Fruit fly (Drosophila melanogaster) whole organism, prepupa: ENCODE results near the gene Trc8.

ENCODE experiments used
- CG11294 ChIP-seq: fragments of 200-800 bp; sonication (Bioruptor generic); IDR thresholded peaks from 2 replicates; pipeline ENCODE4 v1.3.6; 2022; ENCODE audit warnings: missing biosample characterization, missing genetic modification characterization
- CG1621 ChIP-seq: fragments of 200-800 bp; sonication (Bioruptor generic); optimal IDR thresholded peaks from 3 replicates; lab custom pipeline; 2018; ENCODE audit warnings: missing biosample characterization, mild to moderate bottlenecking, missing genetic modification characterization
- Met ChIP-seq: fragments of 200-800 bp; sonication (Bioruptor generic); optimal IDR thresholded peaks from 3 replicates; lab custom pipeline; 2016; ENCODE audit warnings: missing biosample characterization, missing genetic modification characterization
- Sox14 ChIP-seq: fragments of 200-800 bp; sonication (Bioruptor generic); optimal IDR thresholded peaks from 3 replicates; lab custom pipeline; 2016; ENCODE audit warnings: missing biosample characterization, missing genetic modification characterization
- ss ChIP-seq, 2 experiments: fragments of 200-800 bp; sonication (Bioruptor generic); optimal IDR thresholded peaks; 2 replicates in 1 of 2; 3 replicates in 1 of 2; lab custom pipeline; 2017 to 2018; ENCODE audit warnings: mild to moderate bottlenecking in 2 of 2, missing biosample characterization in 2 of 2, missing genetic modification characterization in 2 of 2, moderate library complexity in 1 of 2
- svp ChIP-seq: fragments of 200-800 bp; sonication (Bioruptor generic); peaks from one replicate; lab custom pipeline; 2016; ENCODE audit warnings: missing biosample characterization, missing genetic modification characterization

DNA sequence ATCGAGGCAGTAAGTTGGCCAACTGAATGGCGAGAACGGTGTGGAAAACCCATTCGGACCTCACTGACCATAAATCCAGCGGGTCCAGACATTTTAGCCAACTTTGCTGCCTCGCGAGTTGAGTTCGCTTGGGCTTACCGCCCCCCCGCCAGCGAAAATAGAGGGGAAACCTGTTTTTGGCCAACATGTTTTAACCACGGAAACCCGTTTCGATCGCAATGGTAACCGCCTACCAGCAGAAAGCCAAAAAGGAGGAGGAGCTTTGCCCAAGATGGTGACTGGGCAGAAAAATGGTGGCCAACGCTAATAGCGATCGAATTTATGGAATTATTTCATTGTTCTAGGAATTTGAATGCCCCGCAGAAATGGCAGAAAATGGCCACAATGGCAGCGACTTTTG is 23.0 kb upstream of the Trc8 start:
- TF ChIP-seq CG11294, result no peak
- TF ChIP-seq Met (GFP tag; lab: Kevin White, UChicago), result no peak
- no peak for TF ChIP-seq CG1621 (tag; lab: Kevin White, UChicago)
- no peak for TF ChIP-seq svp (GFP tag; lab: Kevin White, UChicago)
- no peak for TF ChIP-seq Sox14 (GFP tag; lab: Kevin White, UChicago)
- no peak for TF ChIP-seq ss (GFP tag; optimal IDR thresholded peaks at IDR 0.05; lab: Kevin White, UChicago)
